Worm (Caenorhabditis elegans): Measurements from ENCODE around the gene fbxa-1.

- no peak for TF ChIP-seq snpc-4 (tag; optimal IDR thresholded peaks at IDR 0.05)
- TF ChIP-seq fos-1 (tag; optimal IDR thresholded peaks at IDR 0.05): no peak
- no peak for TF ChIP-seq unc-62 (GFP tag; optimal IDR thresholded peaks at IDR 0.05)
- no peak for TF ChIP-seq elt-2 (tag; optimal IDR thresholded peaks at IDR 0.05)
- TF ChIP-seq skn-1 (tag; optimal IDR thresholded peaks at IDR 0.05): no peak
- TF ChIP-seq pha-4 (tag; optimal IDR thresholded peaks at IDR 0.05): no peak
These were observed at the start of gene fbxa-1, which contains the start of gene Y54F10BM.20 for ce11 chrIII:2308026-2308425.

All from whole organism, L3 larva.